Worm (Caenorhabditis elegans) whole organism, mixed stage, embryonic: ENCODE results near the gene ZK1320.7.

Experiments used
- M03D4.4 ChIP-seq: sonication (generic microtip); optimal IDR thresholded peaks from 2 replicates; lab custom pipeline; 2017; ENCODE audit warnings: mild to moderate bottlenecking, missing genetic modification characterization, missing compliant biosample characterization
- bed-3 ChIP-seq: fragments of 200-800 bp; sonication (Bioruptor generic); optimal IDR thresholded peaks from 3 replicates; lab custom pipeline; 2018; ENCODE audit warnings: mild to moderate bottlenecking, missing genetic modification characterization, moderate library complexity, missing compliant biosample characterization
- blmp-1 ChIP-seq: fragments of 150-350 bp; optimal IDR thresholded peaks from 2 replicates; lab custom pipeline; 2014; ENCODE audit warnings: missing biosample characterization, missing genetic modification characterization
- ceh-39 ChIP-seq: fragments of 150-350 bp; optimal IDR thresholded peaks from 2 replicates; lab custom pipeline; 2014; ENCODE audit warnings: missing biosample characterization, missing genetic modification characterization
- ceh-43 ChIP-seq: fragments of 200-800 bp; sonication (Bioruptor generic); optimal IDR thresholded peaks from 2 replicates; lab custom pipeline; 2018; ENCODE audit warnings: mild to moderate bottlenecking, missing genetic modification characterization, moderate library complexity, missing compliant biosample characterization
- ceh-83 ChIP-seq: fragments of 200-800 bp; sonication (Bioruptor generic); optimal IDR thresholded peaks from 2 replicates; lab custom pipeline; 2018; ENCODE audit warnings: mild to moderate bottlenecking, missing genetic modification characterization, missing compliant biosample characterization
- ces-1 ChIP-seq: fragments of 150-350 bp; optimal IDR thresholded peaks from 2 replicates; lab custom pipeline; 2014; ENCODE audit warnings: missing biosample characterization, missing genetic modification reagents, missing genetic modification characterization
- cnd-1 ChIP-seq: fragments of 200-800 bp; sonication (Bioruptor generic); optimal IDR thresholded peaks from 2 replicates; lab custom pipeline; 2018; ENCODE audit warnings: mild to moderate bottlenecking, missing genetic modification characterization, missing compliant biosample characterization
- drap-1 ChIP-seq: fragments of 200-800 bp; sonication (Bioruptor generic); optimal IDR thresholded peaks from 3 replicates; lab custom pipeline; 2018; ENCODE audit warnings: mild to moderate bottlenecking, missing genetic modification characterization, missing compliant biosample characterization
- elt-1 ChIP-seq: sonication (generic microtip); optimal IDR thresholded peaks from 2 replicates; lab custom pipeline; 2017; ENCODE audit warnings: missing genetic modification characterization, mild to moderate bottlenecking, missing compliant biosample characterization, antibody characterized with exemption, moderate library complexity, borderline replicate concordance; ENCODE audit not compliant: insufficient read depth
- elt-3 ChIP-seq: fragments of 150-350 bp; optimal IDR thresholded peaks from 2 replicates; lab custom pipeline; 2014; ENCODE audit warnings: missing biosample characterization, missing genetic modification characterization
- flh-1 ChIP-seq: fragments of 200-800 bp; sonication (Bioruptor generic); optimal IDR thresholded peaks from 2 replicates; lab custom pipeline; 2018; ENCODE audit warnings: mild to moderate bottlenecking, missing genetic modification characterization, moderate library complexity, missing compliant biosample characterization
- ham-2 ChIP-seq: fragments of 200-800 bp; sonication (Bioruptor generic); optimal IDR thresholded peaks from 2 replicates; lab custom pipeline; 2018; ENCODE audit warnings: mild to moderate bottlenecking, missing genetic modification characterization, missing compliant biosample characterization
- hlh-1 ChIP-seq: fragments of 150-350 bp; optimal IDR thresholded peaks from 2 replicates; lab custom pipeline; 2014; ENCODE audit warnings: missing biosample characterization, missing genetic modification reagents, missing genetic modification characterization
- lin-13 ChIP-seq: fragments of 150-350 bp; optimal IDR thresholded peaks from 2 replicates; lab custom pipeline; 2014; ENCODE audit warnings: missing biosample characterization, missing genetic modification characterization
- lsy-2 ChIP-seq: fragments of 150-350 bp; optimal IDR thresholded peaks from 2 replicates; lab custom pipeline; 2014; ENCODE audit warnings: missing biosample characterization, missing genetic modification characterization
- mab-5 ChIP-seq: fragments of 150-350 bp; optimal IDR thresholded peaks from 2 replicates; lab custom pipeline; 2014; ENCODE audit warnings: missing biosample characterization, missing genetic modification characterization
- mep-1 ChIP-seq: fragments of 150-350 bp; optimal IDR thresholded peaks from 2 replicates; lab custom pipeline; 2017; ENCODE audit warnings: missing biosample characterization, missing genetic modification reagents, missing genetic modification characterization, inconsistent platforms
- mls-2 ChIP-seq: sonication (generic microtip); optimal IDR thresholded peaks from 2 replicates; lab custom pipeline; 2016; ENCODE audit warnings: mild to moderate bottlenecking, missing genetic modification characterization, moderate library complexity, missing compliant biosample characterization
- nhr-12 ChIP-seq: fragments of 150-350 bp; optimal IDR thresholded peaks from 2 replicates; lab custom pipeline; 2014; ENCODE audit warnings: missing biosample characterization, missing genetic modification characterization
- nhr-2 ChIP-seq: fragments of 150-350 bp; optimal IDR thresholded peaks from 2 replicates; lab custom pipeline; 2014; ENCODE audit warnings: missing biosample characterization, missing genetic modification characterization
- nhr-28 ChIP-seq: fragments of 150-350 bp; optimal IDR thresholded peaks from 2 replicates; lab custom pipeline; 2014; ENCODE audit warnings: missing biosample characterization, missing genetic modification characterization
- nhr-76 ChIP-seq: sonication (generic microtip); optimal IDR thresholded peaks from 2 replicates; lab custom pipeline; 2017; ENCODE audit warnings: missing biosample characterization, missing genetic modification characterization
- pha-4 ChIP-seq: fragments of 150-350 bp; optimal IDR thresholded peaks from 2 replicates; lab custom pipeline; 2018; ENCODE audit warnings: missing biosample characterization, missing genetic modification reagents, missing genetic modification characterization
- sem-2 ChIP-seq: fragments of 200-800 bp; sonication (Bioruptor generic); optimal IDR thresholded peaks from 2 replicates; lab custom pipeline; 2018; ENCODE audit warnings: mild to moderate bottlenecking, missing genetic modification characterization, missing compliant biosample characterization
- snpc-4 ChIP-seq: fragments of 150-350 bp; optimal IDR thresholded peaks from 2 replicates; lab custom pipeline; 2014; ENCODE audit warnings: missing biosample characterization, missing genetic modification characterization
- sptf-1 ChIP-seq: sonication (generic microtip); optimal IDR thresholded peaks from 2 replicates; lab custom pipeline; 2017; ENCODE audit warnings: mild to moderate bottlenecking, missing genetic modification characterization, moderate library complexity, missing compliant biosample characterization
- tbx-8 ChIP-seq: fragments of 200-800 bp; sonication (Bioruptor generic); optimal IDR thresholded peaks from 2 replicates; lab custom pipeline; 2018; ENCODE audit warnings: mild to moderate bottlenecking, missing genetic modification characterization, moderate library complexity, missing compliant biosample characterization
- unc-120 ChIP-seq: sonication (generic microtip); optimal IDR thresholded peaks from 2 replicates; lab custom pipeline; 2017; ENCODE audit warnings: missing genetic modification characterization, missing compliant biosample characterization; ENCODE audit not compliant: poor library complexity, severe bottlenecking
- unc-39 ChIP-seq: fragments of 150-350 bp; optimal IDR thresholded peaks from 2 replicates; lab custom pipeline; 2014; ENCODE audit warnings: missing biosample characterization, missing genetic modification characterization
- unc-62 ChIP-seq: fragments of 150-350 bp; optimal IDR thresholded peaks from 2 replicates; lab custom pipeline; 2014; ENCODE audit warnings: missing biosample characterization, missing genetic modification reagents, missing genetic modification characterization
- zip-8 ChIP-seq: fragments of 150-350 bp; optimal IDR thresholded peaks from 2 replicates; lab custom pipeline; 2014; ENCODE audit warnings: missing biosample characterization, missing genetic modification characterization
- ztf-11 ChIP-seq: fragments of 150-350 bp; optimal IDR thresholded peaks from 2 replicates; lab custom pipeline; 2014; ENCODE audit warnings: missing biosample characterization, missing genetic modification characterization

ZK1320.7 gene

ce11 chrII:9649191-9649590, 22.2 kb upstream of the ZK1320.7 start, which contains the start of gene ZK1307.9:
Gene ZK1307.9, plus strand, starts transcription at chrII:9649491.
- no peak for TF ChIP-seq tbx-8 (GFP tag; lab: Kevin White, UChicago)
- TF ChIP-seq ztf-11 (tag; lab: Kevin White, UChicago): no peak
- no peak for TF ChIP-seq unc-120 (tag; lab: Kevin White, UChicago)
- TF ChIP-seq, all 35 proteins: peak for 0

- no peak for TF ChIP-seq ceh-39 (tag; lab: Kevin White, UChicago)
- no peak for TF ChIP-seq pha-4 (tag; lab: Kevin White, UChicago)
- TF ChIP-seq cnd-1 (tag; lab: Kevin White, UChicago): no peak
- no peak for TF ChIP-seq unc-120 (tag; lab: Kevin White, UChicago)
- no peak for TF ChIP-seq blmp-1 (tag; lab: Kevin White, UChicago)
- no peak for TF ChIP-seq ham-2 (GFP tag; lab: Kevin White, UChicago)
- TF ChIP-seq lsy-2 (tag; lab: Kevin White, UChicago): no peak
- TF ChIP-seq mab-5 (tag; lab: Kevin White, UChicago): no peak
- no peak for TF ChIP-seq elt-1 (tag; lab: Kevin White, UChicago)
- no peak for TF ChIP-seq ztf-11 (tag; lab: Kevin White, UChicago)
- TF ChIP-seq, all 35 proteins: peak for 0
Measured at ce11 chrII:9651700-9652099, 19.7 kb upstream of the ZK1320.7 start, which contains the start of gene ZK1307.4. Gene ZK1307.4, minus strand, starts transcription at chrII:9651800.

- TF ChIP-seq blmp-1 (tag; lab: Kevin White, UChicago) (no peak), sem-2 (GFP tag; lab: Kevin White, UChicago) (no peak), ham-2 (GFP tag; lab: Kevin White, UChicago) (no peak), unc-39 (tag; lab: Kevin White, UChicago) (no peak), zip-8 (tag; lab: Kevin White, UChicago) (no peak), ces-1 (GFP tag; lab: Kevin White, UChicago) (no peak), lsy-2 (tag; lab: Kevin White, UChicago) (no peak), flh-1 (no peak), cnd-1 (tag; lab: Kevin White, UChicago) (no peak), pha-4 (tag; lab: Kevin White, UChicago) (no peak), unc-62 (GFP tag; lab: Kevin White, UChicago) (no peak)
- TF ChIP-seq, all 35 proteins: peak for 0
Measured at ce11 chrII:9652919-9653318, 18.5 kb upstream of the ZK1320.7 start, which contains the start of gene ZK1307.3. Gene ZK1307.3, minus strand, starts transcription at chrII:9653019.

- TF ChIP-seq nhr-12 (tag; lab: Kevin White, UChicago) (no peak), sptf-1 (tag; lab: Kevin White, UChicago) (no peak), nhr-76 (tag; lab: Kevin White, UChicago) (no peak), M03D4.4 (tag; lab: Kevin White, UChicago) (no peak), unc-120 (tag; lab: Kevin White, UChicago) (no peak), unc-39 (tag; lab: Kevin White, UChicago) (no peak), ham-2 (GFP tag; lab: Kevin White, UChicago) (no peak), ces-1 (GFP tag; lab: Kevin White, UChicago) (no peak), elt-1 (tag; lab: Kevin White, UChicago) (no peak), sem-2 (GFP tag; lab: Kevin White, UChicago) (no peak)
Measured at ce11 chrII:9653679-9654078, 17.7 kb upstream of the ZK1320.7 start, which contains the start of gene ZK1307.2. Gene ZK1307.2, minus strand, starts transcription at chrII:9653952.

- TF ChIP-seq hlh-1 (tag; lab: Kevin White, UChicago): no peak
- TF ChIP-seq ceh-43: no peak
- no peak for TF ChIP-seq tbx-8 (GFP tag; lab: Kevin White, UChicago)
- no peak for TF ChIP-seq ces-1 (GFP tag; lab: Kevin White, UChicago)
- no peak for TF ChIP-seq sptf-1 (tag; lab: Kevin White, UChicago)
- TF ChIP-seq zip-8 (tag; lab: Kevin White, UChicago): peak; percentile 69
- TF ChIP-seq nhr-28 (tag; lab: Kevin White, UChicago): no peak
- no peak for TF ChIP-seq ham-2 (GFP tag; lab: Kevin White, UChicago)
- TF ChIP-seq mep-1 (tag; lab: Kevin White, UChicago): no peak
- TF ChIP-seq unc-120 (tag; lab: Kevin White, UChicago): no peak
- no peak for TF ChIP-seq cnd-1 (tag; lab: Kevin White, UChicago)
- peak; percentile 39 for TF ChIP-seq unc-62 (GFP tag; lab: Kevin White, UChicago)
- no peak for TF ChIP-seq bed-3
- no peak for TF ChIP-seq M03D4.4 (tag; lab: Kevin White, UChicago)
- TF ChIP-seq ceh-39 (tag; lab: Kevin White, UChicago): no peak
- TF ChIP-seq nhr-76 (tag; lab: Kevin White, UChicago): no peak
- no peak for TF ChIP-seq flh-1
- no peak for TF ChIP-seq nhr-2 (tag; lab: Kevin White, UChicago)
- TF ChIP-seq lin-13: no peak
- TF ChIP-seq snpc-4 (tag; lab: Kevin White, UChicago): no peak
- TF ChIP-seq elt-1 (tag; lab: Kevin White, UChicago): peak; percentile 12
- TF ChIP-seq ceh-83: no peak
- no peak for TF ChIP-seq drap-1 (GFP tag; lab: Kevin White, UChicago)
- no peak for TF ChIP-seq elt-3 (tag; lab: Kevin White, UChicago)
- TF ChIP-seq mab-5 (tag; lab: Kevin White, UChicago): no peak
- TF ChIP-seq mls-2 (tag; lab: Kevin White, UChicago): no peak
- TF ChIP-seq, all 35 proteins: peak for 3
Measured at ce11 chrII:9655530-9656139, 15.8 kb upstream of the ZK1320.7 start, which contains the start of gene ZK1307.1. Gene ZK1307.1, minus strand, starts transcription at chrII:9655580.
